Worm (Caenorhabditis elegans): ENCODE results near the gene gcy-15.
A peak's percentile ranks its signal among the peaks of the same experiment; 100 is the strongest.

Gene gcy-15

ce11 chrII:3158985-3159384 is 37.9 kb downstream of the gcy-15 start, which contains the start of gene sri-34:
sri-34 (minus strand) TSS chrII:3159085.
- TF ChIP-seq ceh-32 (tag; optimal IDR thresholded peaks at IDR 0.05; ENCODE audit: poor library complexity), result no peak
- TF ChIP-seq ztf-7 (tag; optimal IDR thresholded peaks at IDR 0.05), result no peak
- no peak for TF ChIP-seq daf-16 (GFP tag; optimal IDR thresholded peaks at IDR 0.05)
- TF ChIP-seq daf-16 (tag; optimal IDR thresholded peaks at IDR 0.05), result no peak
- no peak for TF ChIP-seq rbr-2 (tag; optimal IDR thresholded peaks at IDR 0.05)
- no peak for TF ChIP-seq hmg-1.1 (GFP tag; IDR thresholded peaks at IDR 0.05)
- no peak for TF ChIP-seq ceh-82 (tag; optimal IDR thresholded peaks at IDR 0.05)
- TF ChIP-seq cey-2 (tag; optimal IDR thresholded peaks at IDR 0.05; ENCODE audit: borderline replicate concordance, insufficient read depth), result no peak
- no peak for TF ChIP-seq hif-1 (tag; optimal IDR thresholded peaks at IDR 0.05)
- no peak for TF ChIP-seq pha-4 (GFP tag; IDR thresholded peaks at IDR 0.05)
- TF ChIP-seq pha-4 (tag; optimal IDR thresholded peaks at IDR 0.05), result no peak
- no peak for TF ChIP-seq dmd-8 (GFP tag; IDR thresholded peaks at IDR 0.05)
- no peak for TF ChIP-seq lsy-2 (tag; optimal IDR thresholded peaks at IDR 0.05)
- no peak for TF ChIP-seq spr-1 (tag; optimal IDR thresholded peaks at IDR 0.05)
- TF ChIP-seq mes-2 (tag; optimal IDR thresholded peaks at IDR 0.05; ENCODE audit: poor library complexity, severe bottlenecking), result no peak
- TF ChIP-seq jun-1 (tag; optimal IDR thresholded peaks at IDR 0.05), result no peak
- no peak for TF ChIP-seq mxl-3 (GFP tag; optimal IDR thresholded peaks at IDR 0.05)
- TF ChIP-seq pqm-1 (tag; optimal IDR thresholded peaks at IDR 0.05), result no peak
- no peak for TF ChIP-seq zfp-2 (tag; optimal IDR thresholded peaks at IDR 0.05)
- TF ChIP-seq lin-39 (tag; optimal IDR thresholded peaks at IDR 0.05), result no peak
- no peak for TF ChIP-seq ceh-44 (GFP tag; IDR thresholded peaks at IDR 0.05)

- peak; percentile 34 for TF ChIP-seq aha-1 (tag)
- TF ChIP-seq zfp-3 (GFP tag; conservative IDR thresholded peaks at IDR 0.05), result no peak
Measured at ce11 chrII:3156749-3157148, 40.1 kb downstream of the gcy-15 start, which contains the start of gene sri-33. sri-33 (minus strand) TSS chrII:3156849.

ce11 chrII:3154383-3154782 is 42.5 kb downstream of the gcy-15 start, which contains the start of gene sri-32:
sri-32 (minus strand) TSS chrII:3154483.
- no peak for TF ChIP-seq F44E2.7 (GFP tag; IDR thresholded peaks at IDR 0.05)
- TF ChIP-seq madf-5 (GFP tag; IDR thresholded peaks at IDR 0.05), result no peak

- no peak for TF ChIP-seq set-16 (GFP tag; IDR thresholded peaks at IDR 0.05)
- TF ChIP-seq R02D3.7 (tag; optimal IDR thresholded peaks at IDR 0.05), result no peak
Measured at ce11 chrII:3151615-3152014, 45.3 kb downstream of the gcy-15 start, which contains the start of the genes T10D4.14 and T10D4.19. T10D4.14 (minus strand) TSS chrII:3151715. T10D4.19 (plus strand) TSS chrII:3151918.

- TF ChIP-seq aha-1 (tag) (peak; percentile 3), F49E8.2 (tag; optimal IDR thresholded peaks at IDR 0.05; ENCODE audit: borderline replicate concordance) (no peak)
Measured at ce11 chrII:3149521-3150190, 47.2 kb downstream of the gcy-15 start, which contains the start of the genes T10D4.11 and T10D4.1. T10D4.11 (minus strand) TSS chrII:3149621. T10D4.1 (plus strand) TSS chrII:3150140.

- TF ChIP-seq unc-62 (GFP tag; optimal IDR thresholded peaks at IDR 0.05 in 1 of 2) (peak in 1 of 2 experiments; percentile 92), unc-62 (tag; optimal IDR thresholded peaks at IDR 0.05) (no peak), R02D3.7 (tag; optimal IDR thresholded peaks at IDR 0.05) (no peak)
Measured at ce11 chrII:3148404-3148803, 48.5 kb downstream of the gcy-15 start.
